Worm (Caenorhabditis elegans) whole organism, young adult: ENCODE results near the gene fbxa-134.

Experiments
- C17E4.6 ChIP-seq: fragments of 200-800 bp; sonication (Bioruptor generic); IDR thresholded peaks from 2 replicates; pipeline ENCODE4 v1.3.6; 2022; ENCODE audit warnings: missing genetic modification reagents, missing genetic modification characterization, missing compliant biosample characterization
- F49E8.2 ChIP-seq: sonication (generic microtip); optimal IDR thresholded peaks from 3 replicates; lab custom pipeline; 2017; ENCODE audit warnings: missing genetic modification characterization, mild to moderate bottlenecking, missing compliant biosample characterization, antibody characterized with exemption, moderate library complexity; ENCODE audit not compliant: insufficient read depth
- F55B11.4 ChIP-seq: sonication (generic microtip); optimal IDR thresholded peaks from 2 replicates; lab custom pipeline; 2016; ENCODE audit warnings: missing compliant biosample characterization, missing genetic modification characterization, borderline replicate concordance; ENCODE audit not compliant: insufficient read depth
- F57C9.4 ChIP-seq: sonication (generic microtip); optimal IDR thresholded peaks from 2 replicates; lab custom pipeline; 2017; ENCODE audit warnings: mild to moderate bottlenecking, missing genetic modification characterization, missing compliant biosample characterization
- K12H6.12 ChIP-seq: fragments of 200-800 bp; sonication (Bioruptor generic); optimal IDR thresholded peaks from 2 replicates; lab custom pipeline; 2018; ENCODE audit warnings: mild to moderate bottlenecking, missing genetic modification characterization, missing compliant biosample characterization
- Y53G8AR.9 ChIP-seq: fragments of 200-800 bp; sonication (Bioruptor generic); conservative IDR thresholded peaks from 2 replicates; pipeline ENCODE4 v1.3.6; 2022; ENCODE audit warnings: missing genetic modification reagents, missing genetic modification characterization, missing compliant biosample characterization
- Y67H2A.10 ChIP-seq: fragments of 200-800 bp; sonication (Bioruptor generic); conservative IDR thresholded peaks from 2 replicates; pipeline ENCODE4 v1.3.6; 2022; ENCODE audit warnings: missing genetic modification reagents, missing genetic modification characterization, missing compliant biosample characterization
- Y79H2A.3 ChIP-seq: fragments of 200-800 bp; sonication (Bioruptor generic); conservative IDR thresholded peaks from 2 replicates; pipeline ENCODE4 v1.3.6; 2022; ENCODE audit warnings: missing genetic modification reagents, missing genetic modification characterization, missing compliant biosample characterization
- Y95B8A.8 ChIP-seq: fragments of 200-800 bp; sonication (Bioruptor generic); IDR thresholded peaks from 2 replicates; pipeline ENCODE4 v1.3.6; 2022; ENCODE audit warnings: missing genetic modification reagents, missing genetic modification characterization, missing compliant biosample characterization
- aptf-2 ChIP-seq: fragments of 200-800 bp; sonication (Bioruptor generic); conservative IDR thresholded peaks from 2 replicates; pipeline ENCODE4 v1.3.6; 2022; ENCODE audit warnings: missing genetic modification reagents, missing genetic modification characterization, missing compliant biosample characterization
- attf-5 ChIP-seq: fragments of 200-800 bp; sonication (Bioruptor generic); optimal IDR thresholded peaks from 2 replicates; lab custom pipeline; 2018; ENCODE audit warnings: mild to moderate bottlenecking, missing genetic modification characterization, missing compliant biosample characterization
- egl-18 ChIP-seq: fragments of 200-800 bp; sonication (Bioruptor generic); IDR thresholded peaks from 2 replicates; pipeline ENCODE4 v1.3.6; 2022; ENCODE audit warnings: missing genetic modification reagents, missing genetic modification characterization, missing compliant biosample characterization
- hlh-26 ChIP-seq: fragments of 200-800 bp; sonication (Bioruptor generic); conservative IDR thresholded peaks from 2 replicates; pipeline ENCODE4 v1.3.6; 2022; ENCODE audit warnings: missing genetic modification reagents, missing genetic modification characterization, missing compliant biosample characterization
- hmg-1.2 ChIP-seq: fragments of 200-800 bp; sonication (Bioruptor generic); IDR thresholded peaks from 2 replicates; pipeline ENCODE4 v1.3.6; 2022; ENCODE audit warnings: missing genetic modification reagents, missing genetic modification characterization, missing compliant biosample characterization
- lin-35 ChIP-seq, 3 experiments: fragments of 150-350 bp in 2 of 3; sonication (generic microtip) in 1 of 3; optimal IDR thresholded peaks; 2 replicates each; lab custom pipeline; 2014 to 2018; ENCODE audit warnings: missing biosample characterization in 3 of 3, missing genetic modification characterization in 3 of 3, missing genetic modification reagents in 3 of 3
- lir-1 ChIP-seq: fragments of 200-800 bp; sonication (Bioruptor generic); conservative IDR thresholded peaks from 2 replicates; pipeline ENCODE4 v1.3.6; 2022; ENCODE audit warnings: missing genetic modification reagents, missing genetic modification characterization, missing compliant biosample characterization
- lsl-1 ChIP-seq: fragments of 200-800 bp; sonication (Bioruptor generic); optimal IDR thresholded peaks from 2 replicates; lab custom pipeline; 2018; ENCODE audit warnings: mild to moderate bottlenecking, missing genetic modification characterization, moderate library complexity, missing compliant biosample characterization
- lsy-27 ChIP-seq: sonication (generic microtip); optimal IDR thresholded peaks from 2 replicates; lab custom pipeline; 2017; ENCODE audit warnings: missing genetic modification characterization, mild to moderate bottlenecking, missing compliant biosample characterization, antibody characterized with exemption, missing genotype, borderline replicate concordance; ENCODE audit not compliant: insufficient read depth
- nfya-2 ChIP-seq: fragments of 200-800 bp; sonication (Bioruptor generic); IDR thresholded peaks from 2 replicates; pipeline ENCODE4 v1.3.6; 2022; ENCODE audit warnings: missing genetic modification reagents, missing genetic modification characterization, missing compliant biosample characterization
- nhr-27 ChIP-seq: fragments of 200-800 bp; sonication (Bioruptor generic); optimal IDR thresholded peaks from 2 replicates; lab custom pipeline; 2018; ENCODE audit warnings: mild to moderate bottlenecking, missing genetic modification characterization, moderate library complexity, missing compliant biosample characterization
- nhr-80 ChIP-seq: sonication (generic microtip); optimal IDR thresholded peaks from 2 replicates; lab custom pipeline; 2016; ENCODE audit warnings: missing genetic modification characterization, missing compliant biosample characterization
- sdz-38 ChIP-seq: sonication (generic microtip); optimal IDR thresholded peaks from 2 replicates; lab custom pipeline; 2016; ENCODE audit warnings: missing genotype, missing genetic modification characterization, missing compliant biosample characterization
- sea-2 ChIP-seq: fragments of 200-800 bp; sonication (Bioruptor generic); IDR thresholded peaks from 2 replicates; pipeline ENCODE4 v1.3.6; 2022; ENCODE audit warnings: missing genetic modification characterization, missing compliant biosample characterization
- snpc-1.3 ChIP-seq: sonication (generic microtip); optimal IDR thresholded peaks from 2 replicates; lab custom pipeline; 2017; ENCODE audit warnings: missing genetic modification characterization, mild to moderate bottlenecking, missing compliant biosample characterization, antibody characterized with exemption, moderate library complexity, missing genotype, missing genetic modification reagents; ENCODE audit not compliant: insufficient read depth
- snpc-4 ChIP-seq, 5 experiments: fragments of 150-350 bp in 1 of 5; sonication (generic microtip) in 4 of 5; optimal IDR thresholded peaks; 2 replicates each; lab custom pipeline; 2014 to 2018; ENCODE audit warnings: missing genetic modification characterization in 5 of 5, missing biosample characterization in 3 of 5, antibody characterized with exemption in 2 of 5, mild to moderate bottlenecking in 2 of 5, missing compliant biosample characterization in 2 of 5, missing genotype in 2 of 5, moderate library complexity in 2 of 5, missing genetic modification reagents in 1 of 5
- sptf-2 ChIP-seq: fragments of 200-800 bp; sonication (Bioruptor generic); optimal IDR thresholded peaks from 2 replicates; lab custom pipeline; 2018; ENCODE audit warnings: mild to moderate bottlenecking, missing genetic modification characterization, missing compliant biosample characterization
- unc-62 ChIP-seq: fragments of 150-350 bp; optimal IDR thresholded peaks from 2 replicates; lab custom pipeline; 2014; ENCODE audit warnings: missing biosample characterization, missing genetic modification reagents, missing genetic modification characterization
- ztf-18 ChIP-seq: sonication (generic microtip); optimal IDR thresholded peaks from 2 replicates; lab custom pipeline; 2016; ENCODE audit warnings: missing genotype, mild to moderate bottlenecking, missing genetic modification characterization, missing compliant biosample characterization
- ztf-26 ChIP-seq: sonication (generic microtip); optimal IDR thresholded peaks from 2 replicates; lab custom pipeline; 2017; ENCODE audit warnings: missing genetic modification characterization, missing compliant biosample characterization
- ztf-3 ChIP-seq: fragments of 200-800 bp; sonication (Bioruptor generic); optimal IDR thresholded peaks from 2 replicates; lab custom pipeline; 2018; ENCODE audit warnings: mild to moderate bottlenecking, missing genetic modification characterization, missing compliant biosample characterization

Gene fbxa-134

ce11 chrV:17317297-17317696, 35.4 kb downstream of the fbxa-134 start:
- no peak for TF ChIP-seq lin-35 (GFP tag; optimal IDR thresholded peaks at IDR 0.05; lab: Kevin White, UChicago)
- 0 out of 2 replicates have a peak, but pooled peaks have one; percentile 56 for TF ChIP-seq sea-2 (GFP tag; lab: Robert Waterston, UW)
- TF ChIP-seq lsy-27 (tag; lab: Kevin White, UChicago) = no peak
- no peak for TF ChIP-seq Y67H2A.10
- TF ChIP-seq ztf-18 = no peak
- no peak for TF ChIP-seq snpc-4 (GFP tag; optimal IDR thresholded peaks at IDR 0.05; lab: Kevin White, UChicago)
- no peak for TF ChIP-seq snpc-4 (tag; optimal IDR thresholded peaks at IDR 0.05; lab: Kevin White, UChicago)
- TF ChIP-seq nfya-2 (GFP tag; lab: Robert Waterston, UW) = no peak
- TF ChIP-seq egl-18 = no peak

ce11 chrV:17315063-17315462, 37.6 kb downstream of the fbxa-134 start, which contains the start of gene F31E9.6:
Gene F31E9.6 (minus strand): TSS chrV:17315153.
- TF ChIP-seq hmg-1.2 (GFP tag; lab: Robert Waterston, UW) (peak; percentile 81), Y53G8AR.9 (GFP tag; lab: Robert Waterston, UW) (no peak), attf-5 (GFP tag; lab: Kevin White, UChicago) (no peak), snpc-4 (GFP tag; optimal IDR thresholded peaks at IDR 0.05; lab: Kevin White, UChicago) (no peak), snpc-4 (tag; optimal IDR thresholded peaks at IDR 0.05; lab: Kevin White, UChicago) (peak in 1 of 4 experiments; percentile 17), nhr-27 (tag; lab: Kevin White, UChicago) (no peak), nhr-80 (tag; lab: Kevin White, UChicago) (no peak), Y79H2A.3 (GFP tag; lab: Robert Waterston, UW) (no peak), ztf-26 (tag; lab: Kevin White, UChicago) (no peak), K12H6.12 (no peak), C17E4.6 (GFP tag; lab: Robert Waterston, UW) (no peak)
- TF ChIP-seq, all 124 proteins: peak for 2

- TF ChIP-seq F49E8.2 (tag; lab: Kevin White, UChicago) (no peak), hlh-26 (GFP tag; lab: Robert Waterston, UW) (no peak), sdz-38 (no peak), aptf-2 (no peak)
Observed at ce11 chrV:17312386-17312785, 40.3 kb downstream of the fbxa-134 start, which contains the start of gene Y61B8B.3. Gene Y61B8B.3 (minus strand): TSS chrV:17312486.

ce11 chrV:17307926-17308325, 44.7 kb downstream of the fbxa-134 start:
- TF ChIP-seq snpc-4 (GFP tag; optimal IDR thresholded peaks at IDR 0.05; lab: Kevin White, UChicago) = no peak
- peak in 2 of 4 experiments; percentile 52 to 62 for TF ChIP-seq snpc-4 (tag; optimal IDR thresholded peaks at IDR 0.05; lab: Kevin White, UChicago)
- TF ChIP-seq F57C9.4 (tag; lab: Kevin White, UChicago) = no peak
- TF ChIP-seq ztf-3 (GFP tag; lab: Kevin White, UChicago) = no peak
- no peak for TF ChIP-seq Y95B8A.8 (GFP tag; lab: Robert Waterston, UW)
- no peak for TF ChIP-seq lir-1 (GFP tag; lab: Robert Waterston, UW)
- TF ChIP-seq, all 124 proteins: peak for 1

ce11 chrV:17303392-17303791, 49.3 kb downstream of the fbxa-134 start:
- TF ChIP-seq lsl-1 (GFP tag; lab: Kevin White, UChicago) = no peak
- no peak for TF ChIP-seq F55B11.4 (tag; lab: Kevin White, UChicago)
- TF ChIP-seq sptf-2 (GFP tag; lab: Kevin White, UChicago) = no peak
- TF ChIP-seq unc-62 = no peak
- TF ChIP-seq snpc-1.3 = no peak
